Fruit fly (Drosophila melanogaster): Measurements from ENCODE around the gene CG8086.

dm6 chr2L:8210468-8210867 is 46.8 kb downstream of the CG8086 start:
- TF ChIP-seq Met (GFP tag; optimal IDR thresholded peaks at IDR 0.05) = no peak
- no peak for TF ChIP-seq spab (GFP tag; optimal IDR thresholded peaks at IDR 0.05)
- TF ChIP-seq CG6276 (GFP tag; optimal IDR thresholded peaks at IDR 0.05) = no peak
- no peak for TF ChIP-seq Blimp-1 (GFP tag; optimal IDR thresholded peaks at IDR 0.05)

All from whole organism, prepupa.